Fruit fly (Drosophila melanogaster) Kc167 (cell line): ENCODE measurements around the gene RnpS1.

Experiments
- h ChIP-seq: fragments of >200 bp; optimal IDR thresholded peaks from 3 replicates; lab custom pipeline; 2018; ENCODE audit warnings: missing external identifiers
- insv ChIP-seq: fragments of >200 bp; optimal IDR thresholded peaks from 3 replicates; lab custom pipeline; 2018; ENCODE audit warnings: missing external identifiers
- psq ChIP-seq: fragments of >200 bp; optimal IDR thresholded peaks from 2 replicates; lab custom pipeline; 2017; ENCODE audit warnings: missing external identifiers
- ttk ChIP-seq: sonication (Bioruptor generic); optimal IDR thresholded peaks from 2 replicates; lab custom pipeline; 2017; ENCODE audit warnings: missing external identifiers

DNA sequence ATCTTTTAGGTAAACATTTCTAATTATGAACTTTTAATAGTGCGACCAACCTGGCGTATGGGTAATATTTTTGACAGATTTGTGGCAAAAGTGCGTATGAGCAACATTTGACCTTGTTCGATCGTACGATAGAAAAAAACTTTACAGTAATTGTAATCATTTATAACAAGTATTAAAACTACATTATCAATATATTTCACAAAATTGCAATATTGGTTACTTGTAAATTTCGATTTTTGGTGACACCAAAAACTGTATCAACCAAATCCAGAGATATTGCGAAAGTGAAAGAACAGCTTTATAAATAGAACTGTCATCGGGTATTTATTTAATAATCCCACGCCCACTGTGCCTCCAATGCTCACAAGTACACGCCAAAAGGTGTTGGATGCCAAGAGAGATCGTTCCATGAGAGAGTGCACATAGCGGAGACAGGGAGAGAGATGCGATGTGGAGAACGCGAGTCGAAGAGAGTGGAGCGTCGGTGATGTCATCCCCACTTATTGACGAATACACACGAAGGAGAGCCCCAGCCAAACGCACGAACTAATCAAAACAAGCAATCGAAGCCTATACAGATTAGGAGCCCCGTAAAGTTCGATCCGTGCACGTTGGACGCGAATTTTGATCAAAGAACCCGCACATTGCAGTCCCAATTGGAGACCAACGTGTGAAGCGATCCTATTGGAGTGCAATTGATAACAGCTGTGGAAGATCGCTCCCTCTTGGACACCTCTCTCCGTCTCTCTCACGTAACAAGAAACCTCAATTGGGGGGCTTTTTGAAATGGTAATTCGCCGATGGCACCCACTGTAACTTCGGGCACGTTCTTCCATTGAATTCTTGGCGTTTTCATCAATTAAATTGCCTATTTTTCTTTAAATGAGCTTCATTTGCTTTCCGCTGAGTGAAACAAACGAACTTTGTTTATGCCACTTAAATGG is 18.4 kb upstream of the RnpS1 start:
- TF ChIP-seq insv (lab: Kevin White, UChicago) (no peak), h (lab: Kevin White, UChicago) (no peak), psq (lab: Kevin White, UChicago) (no peak), ttk (no peak)
